Worm (Caenorhabditis elegans): ENCODE data around the gene ncx-6.
A peak's percentile ranks its signal among the peaks of the same experiment; 100 is the strongest.

Gene ncx-6

ce11 chrIII:9695379-9695778 lies 18.4 kb downstream of the ncx-6 start:
- TF ChIP-seq lsy-2 (tag; optimal IDR thresholded peaks at IDR 0.05), result peak in 1 of 2 experiments; percentile 33
- TF ChIP-seq mes-2 (tag; optimal IDR thresholded peaks at IDR 0.05; ENCODE audit: poor library complexity, severe bottlenecking), result peak; percentile 47
- TF ChIP-seq daf-16 (GFP tag; optimal IDR thresholded peaks at IDR 0.05), result no peak
- TF ChIP-seq daf-16 (tag; optimal IDR thresholded peaks at IDR 0.05), result peak; percentile 16
- no peak for TF ChIP-seq daf-8 (GFP tag; IDR thresholded peaks at IDR 0.05)
- TF ChIP-seq nhr-6 (tag; optimal IDR thresholded peaks at IDR 0.05), result peak; percentile 39
- peak; percentile 32 for TF ChIP-seq dpl-1 (GFP tag; optimal IDR thresholded peaks at IDR 0.05)
- no peak for TF ChIP-seq tag-97 (GFP tag; IDR thresholded peaks at IDR 0.05)
- no peak for TF ChIP-seq D1046.2 (GFP tag; IDR thresholded peaks at IDR 0.05)
- TF ChIP-seq hlh-30 (tag; optimal IDR thresholded peaks at IDR 0.05; ENCODE audit: insufficient read depth), result peak; percentile 13

- TF ChIP-seq hlh-30 (tag; optimal IDR thresholded peaks at IDR 0.05; ENCODE audit: insufficient read depth) (no peak), aha-1 (tag) (peak; percentile 9)
These were observed 19.3 kb downstream of the ncx-6 start, which contains the start of gene set-3 for ce11 chrIII:9694474-9694873. Gene set-3 (minus strand): TSS chrIII:9694574.

DNA sequence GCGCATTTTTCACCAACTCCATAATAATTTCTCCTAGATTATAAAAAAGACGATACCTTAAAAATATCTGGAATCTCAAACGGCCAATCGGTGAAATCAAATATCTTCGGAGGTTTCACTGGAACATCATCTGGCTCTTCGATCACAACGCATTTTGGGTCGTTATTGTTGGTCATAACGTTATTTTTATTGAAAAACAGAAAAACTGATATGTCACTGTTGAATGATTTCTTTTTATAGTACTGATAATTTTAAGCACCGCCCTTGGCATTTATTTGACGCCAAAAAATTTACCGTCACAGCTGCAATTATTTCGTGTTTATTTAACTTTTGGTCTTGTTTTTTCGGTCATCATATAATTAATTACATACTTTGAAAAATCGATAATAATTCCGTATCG lies 23.7 kb downstream of the ncx-6 start, which contains the start of gene best-5:
TSS of gene best-5 (minus strand) at position 210 of the 400 bp plus-strand sequence.
- TF ChIP-seq mdl-1 (tag; optimal IDR thresholded peaks at IDR 0.05) (no peak), nhr-42 (GFP tag; IDR thresholded peaks at IDR 0.05) (no peak), attf-4 (tag; optimal IDR thresholded peaks at IDR 0.05) (no peak), unc-62 (GFP tag; optimal IDR thresholded peaks at IDR 0.05 in 1 of 2) (peak in 1 of 2 experiments; percentile 17), unc-62 (tag; optimal IDR thresholded peaks at IDR 0.05) (no peak), ZK546.5 (tag; optimal IDR thresholded peaks at IDR 0.05) (no peak), lin-13 (GFP tag; optimal IDR thresholded peaks at IDR 0.05) (no peak), F49E8.2 (tag; optimal IDR thresholded peaks at IDR 0.05; ENCODE audit: borderline replicate concordance) (no peak), snpc-1.2 (GFP tag; IDR thresholded peaks at IDR 0.05) (no peak), tag-97 (GFP tag; IDR thresholded peaks at IDR 0.05) (no peak), Y5F2A.4 (GFP tag; optimal IDR thresholded peaks at IDR 0.05) (no peak), dve-1 (tag; optimal IDR thresholded peaks at IDR 0.05; ENCODE audit: insufficient read depth) (peak; percentile 35), mxl-2 (GFP tag; conservative IDR thresholded peaks at IDR 0.05) (no peak), madf-5 (GFP tag; IDR thresholded peaks at IDR 0.05) (no peak), daf-16 (GFP tag; optimal IDR thresholded peaks at IDR 0.05) (no peak), daf-16 (tag; optimal IDR thresholded peaks at IDR 0.05) (peak; percentile 53), lin-38 (GFP tag; IDR thresholded peaks at IDR 0.05) (no peak), nhr-28 (tag; optimal IDR thresholded peaks at IDR 0.05) (no peak), lin-1 (GFP tag; IDR thresholded peaks at IDR 0.05) (no peak), hlh-30 (tag; optimal IDR thresholded peaks at IDR 0.05; ENCODE audit: insufficient read depth) (no peak), set-16 (GFP tag; IDR thresholded peaks at IDR 0.05) (no peak), lin-39 (tag; optimal IDR thresholded peaks at IDR 0.05) (no peak), cey-2 (tag; optimal IDR thresholded peaks at IDR 0.05; ENCODE audit: borderline replicate concordance, insufficient read depth) (no peak), skn-1 (tag; optimal IDR thresholded peaks at IDR 0.05) (no peak), dpl-1 (GFP tag; optimal IDR thresholded peaks at IDR 0.05) (no peak), lir-3 (tag; optimal IDR thresholded peaks at IDR 0.05) (no peak), hlh-11 (tag; optimal IDR thresholded peaks at IDR 0.05) (peak; percentile 8), ctbp-1 (GFP tag; IDR thresholded peaks at IDR 0.05) (no peak), snpc-4 (tag; optimal IDR thresholded peaks at IDR 0.05) (no peak), php-3 (GFP tag; IDR thresholded peaks at IDR 0.05) (peak; percentile 68), ceh-62 (tag; optimal IDR thresholded peaks at IDR 0.05) (no peak), zip-2 (tag; optimal IDR thresholded peaks at IDR 0.05) (no peak), madf-9 (GFP tag; conservative IDR thresholded peaks at IDR 0.05) (no peak), lim-7 (GFP tag; IDR thresholded peaks at IDR 0.05) (no peak), ZK337.2 (GFP tag; IDR thresholded peaks at IDR 0.05) (no peak), daf-19 (GFP tag; conservative IDR thresholded peaks at IDR 0.05) (no peak), zag-1 (tag; optimal IDR thresholded peaks at IDR 0.05) (no peak), nhr-10 (tag; optimal IDR thresholded peaks at IDR 0.05) (no peak), gei-8 (GFP tag; optimal IDR thresholded peaks at IDR 0.05) (no peak), T26A8.4 (GFP tag; IDR thresholded peaks at IDR 0.05) (no peak), D1046.2 (GFP tag; IDR thresholded peaks at IDR 0.05) (no peak), ceh-82 (tag; optimal IDR thresholded peaks at IDR 0.05) (no peak)

Data from whole organism, L4 larva.